Worm (Caenorhabditis elegans) whole organism, L4 larva: ENCODE results near the gene mom-2.
A peak's percentile ranks its signal among the peaks of the same experiment; 100 is the strongest.

ENCODE experiments used
- D1046.2 ChIP-seq: fragments of 200-800 bp; sonication (Bioruptor generic); IDR thresholded peaks from 2 replicates; pipeline ENCODE4 v1.3.6; 2022; ENCODE audit warnings: missing genetic modification characterization, missing compliant biosample characterization
- T20F7.1 ChIP-seq: fragments of 200-800 bp; sonication (Bioruptor generic); optimal IDR thresholded peaks from 2 replicates; lab custom pipeline; 2018; ENCODE audit warnings: mild to moderate bottlenecking, missing genetic modification characterization, missing compliant biosample characterization
- T26A8.4 ChIP-seq: fragments of 200-800 bp; sonication (Bioruptor generic); IDR thresholded peaks from 2 replicates; pipeline ENCODE4 v1.3.6; 2022; ENCODE audit warnings: missing genetic modification characterization, missing compliant biosample characterization
- Y75B8A.6 ChIP-seq: fragments of 200-800 bp; sonication (Bioruptor generic); IDR thresholded peaks from 2 replicates; pipeline ENCODE4 v1.3.6; 2022; ENCODE audit warnings: missing genetic modification reagents, missing genetic modification characterization, missing compliant biosample characterization
- ZK337.2 ChIP-seq: fragments of 200-800 bp; sonication (Bioruptor generic); IDR thresholded peaks from 2 replicates; pipeline ENCODE4 v1.3.6; 2022; ENCODE audit warnings: missing genetic modification reagents, missing genetic modification characterization, missing compliant biosample characterization
- ZK546.5 ChIP-seq, 2 experiments: sonication (generic microtip); optimal IDR thresholded peaks; 2 replicates each; lab custom pipeline; 2017; ENCODE audit warnings: missing biosample characterization in 2 of 2, missing genetic modification characterization in 2 of 2
- aly-2 ChIP-seq: sonication (generic microtip); optimal IDR thresholded peaks from 2 replicates; lab custom pipeline; 2018; ENCODE audit warnings: missing biosample characterization, missing genetic modification characterization
- ceh-20 ChIP-seq: fragments of 200-800 bp; sonication (Bioruptor generic); IDR thresholded peaks from 2 replicates; pipeline ENCODE4 v1.3.6; 2022; ENCODE audit warnings: missing genetic modification reagents, missing genetic modification characterization, missing compliant biosample characterization
- ceh-28 ChIP-seq: fragments of 150-350 bp; optimal IDR thresholded peaks from 2 replicates; lab custom pipeline; 2014; ENCODE audit warnings: missing biosample characterization, missing genetic modification reagents, missing genetic modification characterization
- ceh-32 ChIP-seq: sonication (generic microtip); optimal IDR thresholded peaks from 2 replicates; lab custom pipeline; 2016; ENCODE audit warnings: mild to moderate bottlenecking, missing genetic modification characterization, missing compliant biosample characterization; ENCODE audit not compliant: poor library complexity
- ceh-44 ChIP-seq: fragments of 200-800 bp; sonication (Bioruptor generic); IDR thresholded peaks from 2 replicates; pipeline ENCODE4 v1.3.6; 2022; ENCODE audit warnings: missing genetic modification reagents, missing genetic modification characterization, missing compliant biosample characterization
- ceh-62 ChIP-seq: sonication (generic microtip); optimal IDR thresholded peaks from 2 replicates; lab custom pipeline; 2017; ENCODE audit warnings: missing biosample characterization, missing genetic modification characterization
- ceh-82 ChIP-seq: sonication (generic microtip); optimal IDR thresholded peaks from 2 replicates; lab custom pipeline; 2017; ENCODE audit warnings: missing biosample characterization, missing genetic modification characterization
- ces-1 ChIP-seq: fragments of 150-350 bp; sonication (generic microtip); optimal IDR thresholded peaks from 4 replicates; lab custom pipeline; 2014; ENCODE audit warnings: missing biosample characterization, missing genetic modification reagents, missing genetic modification characterization
- daf-16 ChIP-seq, 3 experiments: sonication (generic microtip); optimal IDR thresholded peaks; 2 replicates each; lab custom pipeline; 2016 to 2017; ENCODE audit warnings: missing genetic modification characterization in 3 of 3, missing genetic modification reagents in 3 of 3, mild to moderate bottlenecking in 2 of 3, missing compliant biosample characterization in 2 of 3, missing biosample characterization in 1 of 3, moderate library complexity in 1 of 3
- dmd-9 ChIP-seq: fragments of 200-800 bp; sonication (Bioruptor generic); IDR thresholded peaks from 2 replicates; pipeline ENCODE4 v1.3.6; 2022; ENCODE audit warnings: missing genetic modification reagents, missing genetic modification characterization, missing compliant biosample characterization
- duxl-1 ChIP-seq: sonication (generic microtip); optimal IDR thresholded peaks from 2 replicates; lab custom pipeline; 2016; ENCODE audit warnings: mild to moderate bottlenecking, missing genetic modification characterization, moderate library complexity, missing compliant biosample characterization; ENCODE audit not compliant: poor library complexity
- egl-27 ChIP-seq: sonication (generic microtip); optimal IDR thresholded peaks from 3 replicates; lab custom pipeline; 2017; ENCODE audit warnings: missing biosample characterization, missing genetic modification reagents, missing genetic modification characterization
- hif-1 ChIP-seq, 2 experiments: sonication (generic microtip); optimal IDR thresholded peaks; 2 replicates each; lab custom pipeline; 2016 to 2017; ENCODE audit warnings: missing compliant biosample characterization in 2 of 2, missing genetic modification characterization in 2 of 2, missing genetic modification reagents in 2 of 2, missing genotype in 2 of 2, mild to moderate bottlenecking in 1 of 2
- hlh-11 ChIP-seq: fragments of 200-800 bp; sonication (Bioruptor generic); optimal IDR thresholded peaks from 2 replicates; lab custom pipeline; 2018; ENCODE audit warnings: mild to moderate bottlenecking, missing genetic modification characterization, missing compliant biosample characterization
- hmg-1.1 ChIP-seq: fragments of 200-800 bp; sonication (Bioruptor generic); IDR thresholded peaks from 2 replicates; pipeline ENCODE4 v1.3.6; 2022; ENCODE audit warnings: missing genetic modification reagents, missing genetic modification characterization, missing compliant biosample characterization
- jun-1 ChIP-seq: fragments of 150-350 bp; optimal IDR thresholded peaks from 2 replicates; lab custom pipeline; 2014; ENCODE audit warnings: missing biosample characterization, missing genetic modification reagents, missing genetic modification characterization
- lin-13 ChIP-seq: fragments of 150-350 bp; optimal IDR thresholded peaks from 2 replicates; lab custom pipeline; 2014; ENCODE audit warnings: missing biosample characterization, missing genetic modification reagents, missing genetic modification characterization
- lin-15B ChIP-seq: fragments of 150-350 bp; sonication (generic microtip); optimal IDR thresholded peaks from 3 replicates; lab custom pipeline; 2014; ENCODE audit warnings: missing biosample characterization, missing genetic modification characterization
- madf-5 ChIP-seq, 2 experiments: fragments of 200-800 bp; sonication (Bioruptor generic); IDR thresholded peaks; 2 replicates each; pipeline ENCODE4 v1.3.6; 2022; ENCODE audit warnings: missing compliant biosample characterization in 2 of 2, missing genetic modification characterization in 2 of 2
- madf-9 ChIP-seq: fragments of 200-800 bp; sonication (Bioruptor generic); conservative IDR thresholded peaks from 2 replicates; pipeline ENCODE4 v1.3.6; 2022; ENCODE audit warnings: missing genetic modification reagents, missing genetic modification characterization, missing compliant biosample characterization
- mdl-1 ChIP-seq, 2 experiments: fragments of 150-350 bp in 1 of 2; sonication (generic microtip) in 1 of 2; optimal IDR thresholded peaks; 2 replicates each; lab custom pipeline; 2014 to 2017; ENCODE audit warnings: missing biosample characterization in 2 of 2, missing genetic modification characterization in 2 of 2
- mxl-2 ChIP-seq: fragments of 200-800 bp; sonication (Bioruptor generic); conservative IDR thresholded peaks from 2 replicates; pipeline ENCODE4 v1.3.6; 2022; ENCODE audit warnings: missing genetic modification reagents, missing genetic modification characterization, missing compliant biosample characterization
- mxl-3 ChIP-seq: fragments of 200-800 bp; sonication (Bioruptor generic); optimal IDR thresholded peaks from 2 replicates; lab custom pipeline; 2018; ENCODE audit warnings: mild to moderate bottlenecking, missing genetic modification characterization, missing compliant biosample characterization
- nhr-48 ChIP-seq: sonication (generic microtip); optimal IDR thresholded peaks from 2 replicates; lab custom pipeline; 2016; ENCODE audit warnings: mild to moderate bottlenecking, missing genetic modification characterization, missing compliant biosample characterization
- nhr-6 ChIP-seq: fragments of 150-350 bp; optimal IDR thresholded peaks from 2 replicates; lab custom pipeline; 2014; ENCODE audit warnings: missing biosample characterization, missing genetic modification characterization
- nhr-76 ChIP-seq: fragments of 150-350 bp; optimal IDR thresholded peaks from 2 replicates; lab custom pipeline; 2014; ENCODE audit warnings: missing biosample characterization, missing genetic modification characterization
- nhr-77 ChIP-seq: fragments of 150-350 bp; optimal IDR thresholded peaks from 2 replicates; lab custom pipeline; 2014; ENCODE audit warnings: missing biosample characterization, missing genetic modification characterization
- pha-4 ChIP-seq, 2 experiments: fragments of 150-350 bp in 1 of 2; fragments of 200-800 bp in 1 of 2; sonication (Bioruptor generic) in 1 of 2; IDR thresholded peaks in 1 of 2; optimal IDR thresholded peaks in 1 of 2; 2 replicates each; pipeline versions ENCODE4 v1.3.6 to Lab custom; 2014 to 2022; ENCODE audit warnings: missing genetic modification characterization in 2 of 2, missing genetic modification reagents in 2 of 2, missing biosample characterization in 1 of 2, missing compliant biosample characterization in 1 of 2
- php-3 ChIP-seq: fragments of 200-800 bp; sonication (Bioruptor generic); IDR thresholded peaks from 2 replicates; pipeline ENCODE4 v1.3.6; 2022; ENCODE audit warnings: missing genetic modification reagents, missing genetic modification characterization, missing compliant biosample characterization
- set-16 ChIP-seq: fragments of 200-800 bp; sonication (Bioruptor generic); IDR thresholded peaks from 2 replicates; pipeline ENCODE4 v1.3.6; 2022; ENCODE audit warnings: missing genetic modification reagents, missing genetic modification characterization, missing compliant biosample characterization
- tag-97 ChIP-seq: fragments of 200-800 bp; sonication (Bioruptor generic); IDR thresholded peaks from 2 replicates; pipeline ENCODE4 v1.3.6; 2022; ENCODE audit warnings: missing genetic modification characterization, missing compliant biosample characterization
- unc-39 ChIP-seq: sonication (generic microtip); optimal IDR thresholded peaks from 2 replicates; lab custom pipeline; 2017; ENCODE audit warnings: missing biosample characterization, missing genetic modification characterization
- unc-62 ChIP-seq, 3 experiments: fragments of 150-350 bp in 1 of 3; sonication (generic microtip); optimal IDR thresholded peaks in 2 of 3; peaks in 1 of 3; 1 replicate in 1 of 3; 2 replicates in 2 of 3; lab custom pipeline; 2014 to 2017; ENCODE audit warnings: missing biosample characterization in 3 of 3, missing genetic modification characterization in 3 of 3, missing genetic modification reagents in 3 of 3, missing genotype in 1 of 3
- zip-11 ChIP-seq: fragments of 200-800 bp; sonication (Bioruptor generic); IDR thresholded peaks from 2 replicates; pipeline ENCODE4 v1.3.6; 2022; ENCODE audit warnings: missing genetic modification characterization, missing compliant biosample characterization
- ztf-11 ChIP-seq: fragments of 150-350 bp; optimal IDR thresholded peaks from 2 replicates; lab custom pipeline; 2014; ENCODE audit warnings: missing biosample characterization, missing genetic modification characterization

The mom-2 gene

ce11 chrV:8359792-8360191, 4.0 kb downstream of the mom-2 start, which contains the start of gene F38E1.6:
Gene F38E1.6 (plus strand): TSS chrV:8360092.
- TF ChIP-seq Y75B8A.6 (GFP tag; lab: Robert Waterston, UW) (no peak), D1046.2 (GFP tag; lab: Robert Waterston, UW) (no peak), jun-1 (tag; lab: Kevin White, UChicago) (no peak), T20F7.1 (no peak), tag-97 (GFP tag; lab: Robert Waterston, UW) (no peak), madf-9 (GFP tag; lab: Robert Waterston, UW) (no peak), ceh-82 (no peak), ceh-44 (no peak)

- no peak for TF ChIP-seq ztf-11 (tag; lab: Kevin White, UChicago)
- TF ChIP-seq Y75B8A.6 (GFP tag; lab: Robert Waterston, UW): no peak
- TF ChIP-seq hif-1 (tag; optimal IDR thresholded peaks at IDR 0.05; lab: Kevin White, UChicago): no peak
- TF ChIP-seq zip-11: no peak
- TF ChIP-seq nhr-48 (tag; lab: Kevin White, UChicago): no peak
- no peak for TF ChIP-seq egl-27 (tag; lab: Kevin White, UChicago)
- no peak for TF ChIP-seq hlh-11 (tag; lab: Kevin White, UChicago)
- no peak for TF ChIP-seq unc-62 (GFP tag; optimal IDR thresholded peaks at IDR 0.05 in 1 of 2; lab: Kevin White, UChicago)
- no peak for TF ChIP-seq unc-62 (tag; optimal IDR thresholded peaks at IDR 0.05; lab: Kevin White, UChicago)
- TF ChIP-seq nhr-77: no peak
- no peak for TF ChIP-seq ceh-28
- TF ChIP-seq lin-13: no peak
- no peak for TF ChIP-seq duxl-1
These were observed 14.9 kb downstream of the mom-2 start, which contains the start of gene gpa-2 for ce11 chrV:8370705-8371104. Gene gpa-2 (plus strand): TSS chrV:8371005.

ce11 chrV:8375419-8375818, 19.6 kb downstream of the mom-2 start, which contains the start of gene F38E1.10:
Gene F38E1.10 (minus strand): TSS chrV:8375519.
- TF ChIP-seq unc-62 (GFP tag; optimal IDR thresholded peaks at IDR 0.05 in 1 of 2; lab: Kevin White, UChicago) (peak in 1 of 2 experiments; percentile 6), unc-62 (tag; optimal IDR thresholded peaks at IDR 0.05; lab: Kevin White, UChicago) (no peak), ZK337.2 (no peak), mdl-1 (tag; optimal IDR thresholded peaks at IDR 0.05; lab: Kevin White, UChicago) (no peak), php-3 (GFP tag; lab: Robert Waterston, UW) (no peak), hif-1 (tag; optimal IDR thresholded peaks at IDR 0.05; lab: Kevin White, UChicago) (no peak)

ce11 chrV:8375849-8376248, 20.1 kb downstream of the mom-2 start, which contains the start of gene F38E1.3:
Gene F38E1.3 (plus strand): TSS chrV:8376149.
- TF ChIP-seq ceh-62: no peak
- no peak for TF ChIP-seq lin-15B (tag; lab: Kevin White, UChicago)
- no peak for TF ChIP-seq ceh-32
- TF ChIP-seq aly-2 (tag; lab: Kevin White, UChicago): no peak
- TF ChIP-seq ztf-11 (tag; lab: Kevin White, UChicago): no peak
- no peak for TF ChIP-seq daf-16 (GFP tag; optimal IDR thresholded peaks at IDR 0.05; lab: Kevin White, UChicago)
- TF ChIP-seq daf-16 (tag; optimal IDR thresholded peaks at IDR 0.05; lab: Kevin White, UChicago): no peak
- no peak for TF ChIP-seq hmg-1.1 (GFP tag; lab: Robert Waterston, UW)
- no peak for TF ChIP-seq ZK337.2
- no peak for TF ChIP-seq Y75B8A.6 (GFP tag; lab: Robert Waterston, UW)
- TF ChIP-seq dmd-9: no peak
- no peak for TF ChIP-seq nhr-6 (tag; lab: Kevin White, UChicago)
- TF ChIP-seq mxl-3 (GFP tag; lab: Kevin White, UChicago): no peak

ce11 chrV:8379206-8379605, 23.4 kb downstream of the mom-2 start, which contains the start of gene F52E1.5:
Gene F52E1.5 (plus strand): TSS chrV:8379506.
- TF ChIP-seq ZK546.5 (tag; optimal IDR thresholded peaks at IDR 0.05; lab: Kevin White, UChicago) (no peak), D1046.2 (GFP tag; lab: Robert Waterston, UW) (no peak), unc-39 (tag; lab: Kevin White, UChicago) (no peak), pha-4 (GFP tag; IDR thresholded peaks at IDR 0.05; lab: Robert Waterston, UW) (no peak), pha-4 (tag; optimal IDR thresholded peaks at IDR 0.05; lab: Kevin White, UChicago) (no peak), T26A8.4 (GFP tag; lab: Robert Waterston, UW) (no peak), hmg-1.1 (GFP tag; lab: Robert Waterston, UW) (no peak), madf-5 (GFP tag; IDR thresholded peaks at IDR 0.05; lab: Robert Waterston, UW) (no peak), ceh-20 (no peak), set-16 (GFP tag; lab: Robert Waterston, UW) (no peak), mxl-2 (no peak), ces-1 (GFP tag; lab: Kevin White, UChicago) (no peak), nhr-76 (tag; lab: Kevin White, UChicago) (no peak)
